Worm (Caenorhabditis elegans): ENCODE measurements around the gene F36F12.3.

ce11 chrV:2109295-2109694 lies 23.7 kb downstream of the F36F12.3 start, which contains the start of gene ckb-4:
- no peak for TF ChIP-seq him-1 (tag; optimal IDR thresholded peaks at IDR 0.05)
- no peak for TF ChIP-seq W03F9.2 (tag; optimal IDR thresholded peaks at IDR 0.05)
- no peak for TF ChIP-seq dao-5 (tag; optimal IDR thresholded peaks at IDR 0.05)

Measured in whole organism, L4/young adult.